Worm (Caenorhabditis elegans) whole organism, young adult: Measurements from ENCODE around the gene twk-16.

ENCODE experiments used
- B0019.2 ChIP-seq: fragments of 200-800 bp; sonication (Bioruptor generic); conservative IDR thresholded peaks from 2 replicates; pipeline ENCODE4 v1.3.6; 2022; ENCODE audit warnings: missing genetic modification reagents, missing genetic modification characterization, missing compliant biosample characterization
- C06A6.2 ChIP-seq: fragments of 200-800 bp; sonication (Bioruptor generic); conservative IDR thresholded peaks from 2 replicates; pipeline ENCODE4 v1.3.6; 2022; ENCODE audit warnings: missing genetic modification characterization, missing compliant biosample characterization
- C17E4.6 ChIP-seq: fragments of 200-800 bp; sonication (Bioruptor generic); IDR thresholded peaks from 2 replicates; pipeline ENCODE4 v1.3.6; 2022; ENCODE audit warnings: missing genetic modification reagents, missing genetic modification characterization, missing compliant biosample characterization
- F22D6.2 ChIP-seq: sonication (generic microtip); optimal IDR thresholded peaks from 2 replicates; lab custom pipeline; 2016; ENCODE audit warnings: mild to moderate bottlenecking, missing genetic modification characterization, missing compliant biosample characterization
- F57A8.1 ChIP-seq: fragments of 200-800 bp; sonication (Bioruptor generic); optimal IDR thresholded peaks from 2 replicates; lab custom pipeline; 2018; ENCODE audit warnings: mild to moderate bottlenecking, missing genetic modification characterization, moderate library complexity, missing compliant biosample characterization
- K11D2.4 ChIP-seq: fragments of 200-800 bp; sonication (Bioruptor generic); IDR thresholded peaks from 2 replicates; pipeline ENCODE4 v1.3.6; 2022; ENCODE audit warnings: missing genetic modification reagents, missing genetic modification characterization, missing compliant biosample characterization
- Y53F4B.3 ChIP-seq: fragments of 200-800 bp; sonication (Bioruptor generic); IDR thresholded peaks from 2 replicates; pipeline ENCODE4 v1.3.6; 2022; ENCODE audit warnings: missing genetic modification reagents, missing genetic modification characterization, missing compliant biosample characterization
- Y53G8AR.9 ChIP-seq: fragments of 200-800 bp; sonication (Bioruptor generic); conservative IDR thresholded peaks from 2 replicates; pipeline ENCODE4 v1.3.6; 2022; ENCODE audit warnings: missing genetic modification reagents, missing genetic modification characterization, missing compliant biosample characterization
- Y95B8A.8 ChIP-seq: fragments of 200-800 bp; sonication (Bioruptor generic); IDR thresholded peaks from 2 replicates; pipeline ENCODE4 v1.3.6; 2022; ENCODE audit warnings: missing genetic modification reagents, missing genetic modification characterization, missing compliant biosample characterization
- aptf-3 ChIP-seq: fragments of 200-800 bp; sonication (Bioruptor generic); IDR thresholded peaks from 2 replicates; pipeline ENCODE4 v1.3.6; 2022; ENCODE audit warnings: missing genetic modification characterization, missing compliant biosample characterization
- athp-1 ChIP-seq: sonication (generic microtip); optimal IDR thresholded peaks from 2 replicates; lab custom pipeline; 2017; ENCODE audit warnings: mild to moderate bottlenecking, missing genetic modification characterization, missing compliant biosample characterization
- attf-3 ChIP-seq: fragments of 200-800 bp; sonication (Bioruptor generic); conservative IDR thresholded peaks from 2 replicates; pipeline ENCODE4 v1.3.6; 2022; ENCODE audit warnings: missing genetic modification reagents, missing genetic modification characterization, missing compliant biosample characterization
- attf-6 ChIP-seq: fragments of 200-800 bp; sonication (Bioruptor generic); IDR thresholded peaks from 2 replicates; pipeline ENCODE4 v1.3.6; 2022; ENCODE audit warnings: missing genetic modification reagents, missing genetic modification characterization, missing compliant biosample characterization
- bed-2 ChIP-seq: fragments of 200-800 bp; sonication (Bioruptor generic); IDR thresholded peaks from 2 replicates; pipeline ENCODE4 v1.3.6; 2022; ENCODE audit warnings: missing genetic modification reagents, missing genetic modification characterization, missing compliant biosample characterization
- cebp-1 ChIP-seq, 2 experiments: fragments of 200-800 bp in 1 of 2; sonication (Bioruptor generic) in 1 of 2; sonication (generic microtip) in 1 of 2; IDR thresholded peaks in 1 of 2; optimal IDR thresholded peaks in 1 of 2; 2 replicates each; pipeline versions ENCODE4 v1.3.6 to Lab custom; 2017 to 2022; ENCODE audit warnings: missing compliant biosample characterization in 2 of 2, missing genetic modification characterization in 2 of 2, mild to moderate bottlenecking in 1 of 2, missing genetic modification reagents in 1 of 2, moderate library complexity in 1 of 2
- cebp-2 ChIP-seq: fragments of 200-800 bp; sonication (Bioruptor generic); IDR thresholded peaks from 2 replicates; pipeline ENCODE4 v1.3.6; 2022; ENCODE audit warnings: missing genetic modification characterization, missing compliant biosample characterization
- ceh-79 ChIP-seq: sonication (generic microtip); optimal IDR thresholded peaks from 2 replicates; lab custom pipeline; 2017; ENCODE audit warnings: mild to moderate bottlenecking, missing genetic modification characterization, missing compliant biosample characterization
- hmg-1.2 ChIP-seq: fragments of 200-800 bp; sonication (Bioruptor generic); IDR thresholded peaks from 2 replicates; pipeline ENCODE4 v1.3.6; 2022; ENCODE audit warnings: missing genetic modification reagents, missing genetic modification characterization, missing compliant biosample characterization
- hmg-20 ChIP-seq: fragments of 200-800 bp; sonication (Bioruptor generic); IDR thresholded peaks from 2 replicates; pipeline ENCODE4 v1.3.6; 2022; ENCODE audit warnings: missing genetic modification reagents, missing genetic modification characterization, missing compliant biosample characterization
- hsf-1 ChIP-seq: fragments of 200-800 bp; sonication (Bioruptor generic); IDR thresholded peaks from 2 replicates; pipeline ENCODE4 v1.3.6; 2022; ENCODE audit warnings: missing genetic modification reagents, missing genetic modification characterization, missing compliant biosample characterization
- let-526 ChIP-seq: fragments of 200-800 bp; sonication (Bioruptor generic); IDR thresholded peaks from 2 replicates; pipeline ENCODE4 v1.3.6; 2022; ENCODE audit warnings: missing genetic modification reagents, missing genetic modification characterization, missing compliant biosample characterization
- let-607 ChIP-seq, 2 experiments: fragments of 200-800 bp in 1 of 2; sonication (Bioruptor generic) in 1 of 2; sonication (generic microtip) in 1 of 2; optimal IDR thresholded peaks; 2 replicates each; lab custom pipeline; 2016 to 2018; ENCODE audit warnings: mild to moderate bottlenecking in 2 of 2, missing compliant biosample characterization in 2 of 2, missing genetic modification characterization in 2 of 2, moderate library complexity in 2 of 2, missing genotype in 1 of 2
- lin-54 ChIP-seq: fragments of 200-800 bp; sonication (Bioruptor generic); optimal IDR thresholded peaks from 2 replicates; lab custom pipeline; 2018; ENCODE audit warnings: mild to moderate bottlenecking, missing genetic modification characterization, missing compliant biosample characterization
- lir-1 ChIP-seq: fragments of 200-800 bp; sonication (Bioruptor generic); conservative IDR thresholded peaks from 2 replicates; pipeline ENCODE4 v1.3.6; 2022; ENCODE audit warnings: missing genetic modification reagents, missing genetic modification characterization, missing compliant biosample characterization
- lsl-1 ChIP-seq: fragments of 200-800 bp; sonication (Bioruptor generic); optimal IDR thresholded peaks from 2 replicates; lab custom pipeline; 2018; ENCODE audit warnings: mild to moderate bottlenecking, missing genetic modification characterization, moderate library complexity, missing compliant biosample characterization
- lsy-27 ChIP-seq: sonication (generic microtip); optimal IDR thresholded peaks from 2 replicates; lab custom pipeline; 2017; ENCODE audit warnings: missing genetic modification characterization, mild to moderate bottlenecking, missing compliant biosample characterization, antibody characterized with exemption, missing genotype, borderline replicate concordance; ENCODE audit not compliant: insufficient read depth
- madf-10 ChIP-seq: sonication (generic microtip); optimal IDR thresholded peaks from 2 replicates; lab custom pipeline; 2016; ENCODE audit warnings: mild to moderate bottlenecking, missing genetic modification characterization, missing compliant biosample characterization
- madf-3 ChIP-seq: fragments of 200-800 bp; sonication (Bioruptor generic); IDR thresholded peaks from 2 replicates; pipeline ENCODE4 v1.3.6; 2022; ENCODE audit warnings: missing genetic modification reagents, missing genetic modification characterization, missing compliant biosample characterization
- madf-6 ChIP-seq: fragments of 200-800 bp; sonication (Bioruptor generic); IDR thresholded peaks from 2 replicates; pipeline ENCODE4 v1.3.6; 2022; ENCODE audit warnings: missing genetic modification reagents, missing genetic modification characterization, missing compliant biosample characterization
- madf-8 ChIP-seq: fragments of 200-800 bp; sonication (Bioruptor generic); conservative IDR thresholded peaks from 2 replicates; pipeline ENCODE4 v1.3.6; 2022; ENCODE audit warnings: missing genetic modification reagents, missing genetic modification characterization, missing compliant biosample characterization
- mcd-1 ChIP-seq: fragments of 200-800 bp; sonication (Bioruptor generic); IDR thresholded peaks from 2 replicates; pipeline ENCODE4 v1.3.6; 2022; ENCODE audit warnings: missing genetic modification reagents, missing genetic modification characterization, missing compliant biosample characterization
- nfyb-1 ChIP-seq: fragments of 200-800 bp; sonication (Bioruptor generic); IDR thresholded peaks from 2 replicates; pipeline ENCODE4 v1.3.6; 2022; ENCODE audit warnings: missing genetic modification reagents, missing genetic modification characterization, missing compliant biosample characterization
- nhr-120 ChIP-seq: fragments of 200-800 bp; sonication (Bioruptor generic); IDR thresholded peaks from 2 replicates; pipeline ENCODE4 v1.3.6; 2022; ENCODE audit warnings: missing genetic modification characterization, missing compliant biosample characterization
- nhr-90 ChIP-seq: sonication (generic microtip); optimal IDR thresholded peaks from 2 replicates; lab custom pipeline; 2016; ENCODE audit warnings: missing genotype, mild to moderate bottlenecking, missing genetic modification characterization, missing compliant biosample characterization
- pbrm-1 ChIP-seq: fragments of 200-800 bp; sonication (Bioruptor generic); IDR thresholded peaks from 2 replicates; pipeline ENCODE4 v1.3.6; 2022; ENCODE audit warnings: missing genetic modification reagents, missing genetic modification characterization, missing compliant biosample characterization
- snpc-1.3 ChIP-seq: sonication (generic microtip); optimal IDR thresholded peaks from 2 replicates; lab custom pipeline; 2017; ENCODE audit warnings: missing genetic modification characterization, mild to moderate bottlenecking, missing compliant biosample characterization, antibody characterized with exemption, moderate library complexity, missing genotype, missing genetic modification reagents; ENCODE audit not compliant: insufficient read depth
- snpc-3.4 ChIP-seq: sonication (generic microtip); optimal IDR thresholded peaks from 2 replicates; lab custom pipeline; 2017; ENCODE audit warnings: missing genetic modification characterization, mild to moderate bottlenecking, missing compliant biosample characterization, antibody characterized with exemption, moderate library complexity, missing genotype, missing genetic modification reagents
- somi-1 ChIP-seq: fragments of 200-800 bp; sonication (Bioruptor generic); optimal IDR thresholded peaks from 2 replicates; lab custom pipeline; 2018; ENCODE audit warnings: mild to moderate bottlenecking, missing genetic modification characterization, missing compliant biosample characterization
- zfh-2 ChIP-seq: fragments of 200-800 bp; sonication (Bioruptor generic); conservative IDR thresholded peaks from 2 replicates; pipeline ENCODE4 v1.3.6; 2022; ENCODE audit warnings: missing genetic modification reagents, missing genetic modification characterization, missing compliant biosample characterization
- zim-3 ChIP-seq: sonication (generic microtip); optimal IDR thresholded peaks from 2 replicates; lab custom pipeline; 2017; ENCODE audit warnings: mild to moderate bottlenecking, missing genetic modification characterization, moderate library complexity, missing compliant biosample characterization
- ztf-18 ChIP-seq: sonication (generic microtip); optimal IDR thresholded peaks from 2 replicates; lab custom pipeline; 2016; ENCODE audit warnings: missing genotype, mild to moderate bottlenecking, missing genetic modification characterization, missing compliant biosample characterization
- ztf-6 ChIP-seq: fragments of 200-800 bp; sonication (Bioruptor generic); IDR thresholded peaks from 2 replicates; pipeline ENCODE4 v1.3.6; 2022; ENCODE audit warnings: missing genetic modification reagents, missing genetic modification characterization, missing compliant biosample characterization

twk-16 gene

DNA sequence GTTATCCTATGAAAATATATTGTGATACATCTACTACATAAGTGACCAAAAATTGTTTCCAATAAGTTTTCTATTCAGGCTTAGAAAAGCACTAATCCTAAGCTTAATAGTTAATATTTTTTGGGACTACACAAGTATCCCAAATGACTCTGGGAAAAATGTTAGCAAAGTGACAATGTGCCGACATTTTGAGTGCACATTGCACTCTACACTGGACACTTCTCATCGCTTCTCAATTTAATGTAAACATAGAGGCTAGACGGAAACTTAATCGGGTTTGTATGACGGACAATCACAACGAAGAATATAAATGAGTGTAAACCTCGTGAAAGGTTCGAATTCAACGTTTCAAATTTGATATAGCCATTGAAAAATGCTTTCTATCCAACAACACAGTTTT is 30.8 kb downstream of the twk-16 start (continued):
- no peak for TF ChIP-seq hsf-1 (GFP tag; lab: Robert Waterston, UW)

DNA sequence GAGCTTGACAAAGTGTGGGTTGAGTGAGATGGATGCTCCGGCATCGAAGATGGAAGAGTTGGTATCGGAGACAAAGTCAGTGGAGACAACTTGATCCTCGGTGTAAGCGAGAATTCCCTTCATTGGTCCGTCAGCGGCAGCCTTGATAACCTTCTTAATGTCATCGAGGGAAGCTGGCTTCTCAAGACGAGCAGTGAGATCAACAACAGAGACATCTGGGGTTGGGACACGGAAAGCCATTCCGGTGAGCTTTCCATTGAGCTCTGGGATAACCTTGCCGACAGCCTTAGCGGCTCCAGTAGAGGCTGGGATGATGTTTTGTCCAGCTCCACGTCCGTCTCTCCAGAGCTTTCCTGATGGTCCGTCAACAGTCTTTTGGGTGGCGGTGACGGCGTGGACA is 31.4 kb downstream of the twk-16 start:
- TF ChIP-seq pbrm-1 (GFP tag; lab: Robert Waterston, UW) (peak; percentile 16; the same call in 1 of the 2 replicates), hmg-20 (0 out of 2 replicates have a peak, but pooled peaks have one; percentile 9), hsf-1 (GFP tag; lab: Robert Waterston, UW) (0 out of 2 replicates have a peak, but pooled peaks have one; percentile 9), aptf-3 (GFP tag; lab: Robert Waterston, UW) (0 out of 2 replicates have a peak, but pooled peaks have one; percentile 64), madf-3 (0 out of 2 replicates have a peak, but pooled peaks have one; percentile 53), C06A6.2 (GFP tag; lab: Robert Waterston, UW) (0 out of 2 replicates have a peak, but pooled peaks have one; percentile 20), Y53G8AR.9 (GFP tag; lab: Robert Waterston, UW) (0 out of 2 replicates have a peak, but pooled peaks have one; percentile 64), cebp-2 (GFP tag; lab: Robert Waterston, UW) (0 out of 2 replicates have a peak, but pooled peaks have one; percentile 27), nhr-120 (GFP tag; lab: Robert Waterston, UW) (0 out of 2 replicates have a peak, but pooled peaks have one; percentile 65), mcd-1 (GFP tag; lab: Robert Waterston, UW) (peak; percentile 45), madf-6 (GFP tag; lab: Robert Waterston, UW) (peak; percentile 27; the same call in 1 of the 2 replicates)

DNA sequence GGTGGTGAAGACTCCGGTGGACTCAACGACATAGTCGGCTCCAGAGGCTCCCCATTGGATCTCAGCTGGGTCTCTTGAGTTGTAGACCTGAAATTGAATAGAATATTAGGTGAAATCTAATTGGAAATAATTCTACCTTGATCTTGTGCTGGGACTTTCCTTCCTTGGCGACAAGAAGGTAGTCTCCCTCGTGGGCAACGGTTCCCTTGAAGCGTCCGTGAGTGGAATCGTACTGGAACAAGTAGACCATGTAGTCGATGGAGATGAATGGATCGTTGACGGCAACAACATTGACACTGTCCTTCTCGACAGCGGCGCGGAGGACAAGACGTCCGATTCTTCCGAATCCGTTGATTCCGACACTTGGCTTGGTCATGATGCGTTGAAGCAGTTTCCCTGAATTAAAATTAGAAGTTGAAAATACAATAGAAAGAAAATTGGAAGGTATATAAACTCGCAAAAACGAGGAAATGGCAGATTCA is 32.1 kb downstream of the twk-16 start, which contains the start of gene gpd-3:
TSS of gene gpd-3 (minus strand) at position 396 of the 482 bp plus-strand sequence.
- TF ChIP-seq Y95B8A.8 (no peak), ztf-18 (no peak), bed-2 (GFP tag; lab: Robert Waterston, UW) (no peak), attf-6 (GFP tag; lab: Robert Waterston, UW) (no peak), snpc-3.4 (tag; lab: Kevin White, UChicago) (no peak), aptf-3 (GFP tag; lab: Robert Waterston, UW) (no peak), ztf-6 (GFP tag; lab: Robert Waterston, UW) (0 out of 2 replicates have a peak, but pooled peaks have one; percentile 16), F22D6.2 (tag; lab: Kevin White, UChicago) (no peak), let-607 (tag; optimal IDR thresholded peaks at IDR 0.05; lab: Kevin White, UChicago) (no peak), attf-3 (no peak), madf-10 (tag; lab: Kevin White, UChicago) (no peak), nfyb-1 (peak; percentile 31; the same call in 1 of the 2 replicates), athp-1 (tag; lab: Kevin White, UChicago) (no peak), lir-1 (GFP tag; lab: Robert Waterston, UW) (no peak), madf-8 (GFP tag; lab: Robert Waterston, UW) (no peak), C17E4.6 (GFP tag; lab: Robert Waterston, UW) (no peak), somi-1 (GFP tag; lab: Kevin White, UChicago) (no peak), snpc-1.3 (no peak), F57A8.1 (GFP tag; lab: Kevin White, UChicago) (no peak), lin-54 (GFP tag; lab: Kevin White, UChicago) (no peak), K11D2.4 (GFP tag; lab: Robert Waterston, UW) (0 out of 2 replicates have a peak, but pooled peaks have one; percentile 49), let-526 (no peak), lsl-1 (no peak), zfh-2 (no peak), ceh-79 (tag; lab: Kevin White, UChicago) (no peak), Y53F4B.3 (GFP tag; lab: Robert Waterston, UW) (no peak), lsy-27 (tag; lab: Kevin White, UChicago) (no peak), cebp-1 (GFP tag; IDR thresholded peaks at IDR 0.05; lab: Robert Waterston, UW) (peak; percentile 40; the same call in 1 of the 2 replicates), cebp-1 (tag; optimal IDR thresholded peaks at IDR 0.05; lab: Kevin White, UChicago) (peak; percentile 45), hmg-1.2 (no peak; the same call in 1 of the 2 replicates), nhr-90 (tag; lab: Kevin White, UChicago) (no peak), B0019.2 (GFP tag; lab: Robert Waterston, UW) (no peak), mcd-1 (GFP tag; lab: Robert Waterston, UW) (0 out of 2 replicates have a peak, but pooled peaks have one; percentile 9), zim-3 (tag; lab: Kevin White, UChicago) (no peak)
